Worm (Caenorhabditis elegans): ENCODE results near the gene T04A8.7.

DNA sequence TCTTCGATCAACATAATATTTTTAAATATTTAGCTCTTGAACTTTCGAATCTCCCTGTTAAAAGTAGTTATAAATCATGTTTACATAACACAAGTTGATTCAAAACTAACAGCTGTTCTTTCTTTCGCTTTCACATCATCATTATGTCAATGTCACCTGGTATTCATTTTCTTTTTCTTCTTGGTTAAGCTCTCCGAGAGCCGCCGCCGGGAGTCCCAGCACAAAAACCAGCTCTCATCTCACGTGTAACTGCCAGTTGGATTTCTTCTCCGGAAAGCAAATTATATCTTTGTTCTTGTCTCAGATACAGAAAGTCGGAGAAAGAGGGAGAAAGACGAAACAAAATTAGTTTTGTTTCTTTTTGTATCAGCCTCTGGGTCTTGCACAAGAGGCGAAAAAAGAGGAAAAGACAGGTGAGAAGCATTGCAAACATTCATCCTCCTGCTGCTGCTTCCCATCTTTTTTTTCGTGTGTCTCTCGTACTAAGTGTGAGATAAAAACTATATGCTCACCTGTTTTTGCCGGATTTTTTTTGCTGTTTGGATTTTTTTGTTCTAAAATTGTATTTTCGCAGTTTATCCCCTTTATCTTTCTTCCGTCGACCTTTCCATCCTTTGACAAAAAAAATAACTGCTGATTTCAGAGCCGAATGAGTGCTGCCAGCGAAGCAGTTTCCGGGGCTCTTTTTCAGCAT, 36.3 kb downstream of the T04A8.7 start, which contains the start of gene F17C8.3:
- TF ChIP-seq F49E8.2 (tag; optimal IDR thresholded peaks at IDR 0.05; ENCODE audit: borderline replicate concordance): no peak
- no peak for TF ChIP-seq dmd-9 (GFP tag; IDR thresholded peaks at IDR 0.05)
- TF ChIP-seq cey-2 (tag; optimal IDR thresholded peaks at IDR 0.05; ENCODE audit: borderline replicate concordance, insufficient read depth): no peak
- no peak for TF ChIP-seq ctbp-1 (GFP tag; IDR thresholded peaks at IDR 0.05)
- no peak for TF ChIP-seq Y5F2A.4 (GFP tag; optimal IDR thresholded peaks at IDR 0.05)
- no peak for TF ChIP-seq ZK337.2 (GFP tag; IDR thresholded peaks at IDR 0.05)

Measured in whole organism, L4 larva.